Worm (Caenorhabditis elegans): ENCODE measurements around the gene vps-18.

- TF ChIP-seq ceh-58 (GFP tag; IDR thresholded peaks at IDR 0.05) (no peak), F22D6.2 (tag; optimal IDR thresholded peaks at IDR 0.05) (no peak), die-1 (tag; optimal IDR thresholded peaks at IDR 0.05) (no peak), fkh-3 (tag; optimal IDR thresholded peaks at IDR 0.05) (no peak), egl-44 (GFP tag; IDR thresholded peaks at IDR 0.05) (no peak), efl-1 (GFP tag; optimal IDR thresholded peaks at IDR 0.05) (peak; percentile 94), tbx-9 (tag; optimal IDR thresholded peaks at IDR 0.05; ENCODE audit: borderline replicate concordance) (no peak)
Observed at ce11 chrII:4470972-4471645, 10.2 kb downstream of the vps-18 start, which contains the start of gene W06B4.1.

Data from whole organism, young adult.